Worm (Caenorhabditis elegans) whole organism, L3 larva: ENCODE results near the gene F10A3.4.

ENCODE experiments used
- R02D3.7 ChIP-seq: fragments of 150-350 bp; optimal IDR thresholded peaks from 2 replicates; lab custom pipeline; 2014; ENCODE audit warnings: missing biosample characterization, missing genetic modification characterization
- ZK546.5 ChIP-seq: sonication (generic microtip); optimal IDR thresholded peaks from 2 replicates; lab custom pipeline; 2017; ENCODE audit warnings: missing biosample characterization, missing genetic modification characterization
- ama-1 ChIP-seq: fragments of 150-350 bp; optimal IDR thresholded peaks from 2 replicates; lab custom pipeline; 2018
- ceh-28 ChIP-seq: fragments of 150-350 bp; optimal IDR thresholded peaks from 2 replicates; lab custom pipeline; 2014; ENCODE audit warnings: missing biosample characterization, missing genetic modification reagents, missing genetic modification characterization
- ceh-82 ChIP-seq: fragments of 150-350 bp; optimal IDR thresholded peaks from 2 replicates; lab custom pipeline; 2014; ENCODE audit warnings: missing biosample characterization, missing genetic modification characterization
- ceh-9 ChIP-seq: sonication (generic microtip); optimal IDR thresholded peaks from 2 replicates; lab custom pipeline; 2018; ENCODE audit warnings: missing biosample characterization, missing genetic modification characterization
- daf-12 ChIP-seq: fragments of 150-350 bp; optimal IDR thresholded peaks from 2 replicates; lab custom pipeline; 2014; ENCODE audit warnings: missing biosample characterization, missing genetic modification reagents, missing genetic modification characterization
- elt-2 ChIP-seq: sonication (generic microtip); optimal IDR thresholded peaks from 2 replicates; lab custom pipeline; 2016; ENCODE audit warnings: missing genetic modification reagents, mild to moderate bottlenecking, missing genetic modification characterization, missing compliant biosample characterization
- elt-3 ChIP-seq, 3 experiments: fragments of 150-350 bp in 1 of 3; sonication (generic microtip) in 2 of 3; optimal IDR thresholded peaks; 2 replicates in 2 of 3; 4 replicates in 1 of 3; lab custom pipeline; 2014 to 2017; ENCODE audit warnings: missing biosample characterization in 3 of 3, missing genetic modification characterization in 3 of 3
- eor-1 ChIP-seq, 2 experiments: fragments of 150-350 bp; optimal IDR thresholded peaks; 2 replicates each; lab custom pipeline; 2014 to 2018; ENCODE audit warnings: missing biosample characterization in 2 of 2, missing genetic modification characterization in 2 of 2
- hmg-11 ChIP-seq: sonication (generic microtip); optimal IDR thresholded peaks from 2 replicates; lab custom pipeline; 2016; ENCODE audit warnings: missing genetic modification characterization, missing compliant biosample characterization
- lin-15B ChIP-seq: fragments of 150-350 bp; optimal IDR thresholded peaks from 2 replicates; lab custom pipeline; 2014; ENCODE audit warnings: missing biosample characterization, missing genetic modification characterization
- nfya-1 ChIP-seq: sonication (generic microtip); optimal IDR thresholded peaks from 2 replicates; lab custom pipeline; 2017; ENCODE audit warnings: missing genetic modification characterization, mild to moderate bottlenecking, missing compliant biosample characterization, antibody characterized with exemption, moderate library complexity; ENCODE audit not compliant: insufficient read depth
- nhr-12 ChIP-seq: fragments of 150-350 bp; optimal IDR thresholded peaks from 2 replicates; lab custom pipeline; 2014; ENCODE audit warnings: missing biosample characterization, missing genetic modification characterization
- nhr-23 ChIP-seq: fragments of 150-350 bp; optimal IDR thresholded peaks from 2 replicates; lab custom pipeline; 2014; ENCODE audit warnings: missing biosample characterization, missing genetic modification reagents, missing genetic modification characterization
- nhr-237 ChIP-seq: fragments of 150-350 bp; optimal IDR thresholded peaks from 2 replicates; lab custom pipeline; 2014; ENCODE audit warnings: missing biosample characterization, missing genetic modification characterization
- nhr-25 ChIP-seq: sonication (generic microtip); optimal IDR thresholded peaks from 2 replicates; lab custom pipeline; 2017; ENCODE audit warnings: missing biosample characterization, missing genetic modification characterization
- nhr-28 ChIP-seq: fragments of 150-350 bp; optimal IDR thresholded peaks from 2 replicates; lab custom pipeline; 2014; ENCODE audit warnings: missing biosample characterization, missing genetic modification characterization
- nhr-43 ChIP-seq: sonication (generic microtip); optimal IDR thresholded peaks from 2 replicates; lab custom pipeline; 2016; ENCODE audit warnings: mild to moderate bottlenecking, missing genetic modification characterization, missing compliant biosample characterization; ENCODE audit not compliant: poor library complexity, severe bottlenecking
- nhr-67 ChIP-seq: fragments of 150-350 bp; optimal IDR thresholded peaks from 2 replicates; lab custom pipeline; 2014; ENCODE audit warnings: missing biosample characterization, missing genetic modification characterization
- nhr-76 ChIP-seq: fragments of 150-350 bp; sonication (generic microtip); optimal IDR thresholded peaks from 5 replicates; lab custom pipeline; 2014; ENCODE audit warnings: missing biosample characterization, missing genetic modification characterization
- nhr-77 ChIP-seq: fragments of 150-350 bp; optimal IDR thresholded peaks from 2 replicates; lab custom pipeline; 2014; ENCODE audit warnings: missing biosample characterization, missing genetic modification characterization
- pqm-1 ChIP-seq: fragments of 150-350 bp; optimal IDR thresholded peaks from 2 replicates; lab custom pipeline; 2017; ENCODE audit warnings: missing biosample characterization, missing genetic modification characterization, inconsistent platforms
- sea-2 ChIP-seq: fragments of 150-350 bp; sonication (generic microtip); optimal IDR thresholded peaks from 4 replicates; lab custom pipeline; 2014; ENCODE audit warnings: missing biosample characterization, missing genetic modification reagents, missing genetic modification characterization
- skn-1 ChIP-seq: fragments of 150-350 bp; optimal IDR thresholded peaks from 2 replicates; lab custom pipeline; 2014; ENCODE audit warnings: missing biosample characterization, missing genetic modification characterization
- unc-39 ChIP-seq: sonication (generic microtip); optimal IDR thresholded peaks from 4 replicates; lab custom pipeline; 2017; ENCODE audit warnings: missing biosample characterization, missing genetic modification characterization
- unc-62 ChIP-seq: fragments of 150-350 bp; sonication (generic microtip); optimal IDR thresholded peaks from 4 replicates; lab custom pipeline; 2014; ENCODE audit warnings: missing biosample characterization, missing genetic modification reagents, missing genetic modification characterization
- zag-1 ChIP-seq: fragments of 150-350 bp; optimal IDR thresholded peaks from 2 replicates; lab custom pipeline; 2014; ENCODE audit warnings: missing biosample characterization, missing genetic modification characterization
- ztf-4 ChIP-seq: fragments of 150-350 bp; optimal IDR thresholded peaks from 2 replicates; lab custom pipeline; 2014; ENCODE audit warnings: missing biosample characterization, missing genetic modification characterization

F10A3.4 gene

DNA sequence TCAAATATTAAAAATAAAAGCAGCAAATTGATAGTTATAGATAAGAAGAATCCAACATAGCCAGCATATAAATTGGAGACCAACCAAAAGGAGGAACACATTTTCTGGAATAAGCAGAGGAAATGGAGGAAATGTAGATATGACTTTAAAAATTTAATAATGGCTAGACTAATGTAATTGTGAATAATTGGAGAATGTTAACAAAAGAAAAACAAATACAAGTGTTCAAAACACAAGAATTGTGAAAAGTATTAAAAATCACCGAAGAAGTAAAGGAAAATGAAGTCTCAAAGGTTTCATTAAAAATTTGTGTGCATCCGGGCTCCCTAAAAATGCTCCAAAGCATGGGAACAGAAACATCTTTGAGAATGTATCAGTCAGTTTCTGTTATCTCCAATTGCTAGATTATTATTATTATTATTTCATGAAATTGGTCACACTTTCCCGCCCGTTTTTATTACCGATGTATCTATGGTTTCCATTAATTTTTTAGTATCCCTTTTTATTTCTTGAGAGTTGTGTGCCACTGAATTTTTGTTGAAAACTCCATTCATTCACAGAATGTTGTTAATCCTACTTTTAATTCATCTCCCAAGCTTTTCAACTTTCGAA, 13.3 kb downstream of the F10A3.4 start, which contains the start of the genes str-109 and F10A3.11:
TSS of gene str-109 (minus strand) at position 101 of the 612 bp plus-strand sequence.
TSS of gene F10A3.11 (plus strand) at position 562 of the 612 bp plus-strand sequence.
- TF ChIP-seq nhr-28 (tag; lab: Kevin White, UChicago) (no peak), unc-39 (tag; lab: Kevin White, UChicago) (no peak), nhr-237 (tag; lab: Kevin White, UChicago) (no peak)

- no peak for TF ChIP-seq nhr-25 (tag; lab: Kevin White, UChicago)
- TF ChIP-seq sea-2 (GFP tag; lab: Kevin White, UChicago), result no peak
- TF ChIP-seq nhr-12 (tag; lab: Kevin White, UChicago), result no peak
- TF ChIP-seq R02D3.7 (tag; lab: Kevin White, UChicago), result no peak
- no peak for TF ChIP-seq ceh-82
- TF ChIP-seq daf-12, result no peak
- TF ChIP-seq ztf-4, result no peak
- no peak for TF ChIP-seq nhr-67 (tag; lab: Kevin White, UChicago)
- TF ChIP-seq nhr-237 (tag; lab: Kevin White, UChicago), result no peak
These were observed 14.8 kb downstream of the F10A3.4 start, which contains the start of gene F10A3.12 for ce11 chrV:16163719-16164118. F10A3.12 (plus strand) TSS chrV:16164019.

DNA sequence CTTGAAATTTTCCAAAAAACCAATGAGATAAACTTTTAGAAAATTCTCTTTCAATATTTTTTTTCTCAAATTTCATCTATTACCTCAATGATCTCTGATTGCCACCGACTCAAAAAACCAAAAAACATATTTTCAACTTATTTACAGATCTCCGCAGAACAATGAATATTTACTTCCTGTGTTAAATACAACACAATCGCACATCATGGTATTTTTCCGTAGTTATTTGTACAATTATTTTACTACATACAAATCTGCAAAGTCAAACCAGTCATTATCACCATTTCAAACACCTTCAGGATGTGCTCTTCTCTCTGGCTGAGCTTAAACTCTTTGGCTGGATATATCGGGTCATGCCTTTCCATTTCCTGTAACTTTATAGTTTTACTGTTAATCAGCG, 17.0 kb downstream of the F10A3.4 start, which contains the start of gene str-108:
TSS of gene str-108 (plus strand) at position 301 of the 400 bp plus-strand sequence.
- TF ChIP-seq nfya-1 (tag; lab: Kevin White, UChicago) (no peak), nhr-25 (tag; lab: Kevin White, UChicago) (no peak), lin-15B (tag; lab: Kevin White, UChicago) (no peak), sea-2 (GFP tag; lab: Kevin White, UChicago) (no peak), eor-1 (tag; optimal IDR thresholded peaks at IDR 0.05; lab: Kevin White, UChicago) (no peak), nhr-76 (tag; lab: Kevin White, UChicago) (no peak), elt-3 (tag; optimal IDR thresholded peaks at IDR 0.05; lab: Kevin White, UChicago) (no peak), pqm-1 (tag; lab: Kevin White, UChicago) (no peak), nhr-67 (tag; lab: Kevin White, UChicago) (no peak), nhr-43 (tag; lab: Kevin White, UChicago) (no peak), ZK546.5 (no peak), ceh-9 (no peak), nhr-237 (tag; lab: Kevin White, UChicago) (no peak), ztf-4 (no peak), zag-1 (no peak), hmg-11 (tag; lab: Kevin White, UChicago) (no peak), nhr-77 (no peak), ceh-28 (tag; lab: Kevin White, UChicago) (no peak)

DNA sequence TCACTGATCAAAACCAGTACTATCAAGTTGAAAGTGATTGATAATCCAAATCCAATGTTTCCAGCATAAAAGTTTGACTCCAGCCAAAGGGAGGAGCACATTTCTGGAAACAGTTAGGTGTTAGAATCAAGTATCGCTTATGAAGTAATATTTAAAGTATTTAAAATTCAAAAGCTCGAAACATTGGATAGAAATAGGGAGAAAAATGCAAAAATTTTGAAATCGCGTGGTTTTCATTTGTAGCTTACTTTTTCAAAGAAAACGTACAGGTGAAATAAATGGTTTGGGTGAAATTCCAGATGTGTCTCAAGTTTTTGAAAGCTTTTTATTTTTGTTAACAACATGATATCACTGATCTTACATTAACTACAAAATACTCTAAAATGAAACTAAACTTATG, 20.1 kb downstream of the F10A3.4 start, which contains the start of gene str-111:
TSS of gene str-111 (minus strand) at position 101 of the 400 bp plus-strand sequence.
- TF ChIP-seq nhr-28 (tag; lab: Kevin White, UChicago) (no peak), ama-1 (lab: Kevin White, UChicago) (no peak), sea-2 (GFP tag; lab: Kevin White, UChicago) (no peak), ceh-28 (tag; lab: Kevin White, UChicago) (no peak)

DNA sequence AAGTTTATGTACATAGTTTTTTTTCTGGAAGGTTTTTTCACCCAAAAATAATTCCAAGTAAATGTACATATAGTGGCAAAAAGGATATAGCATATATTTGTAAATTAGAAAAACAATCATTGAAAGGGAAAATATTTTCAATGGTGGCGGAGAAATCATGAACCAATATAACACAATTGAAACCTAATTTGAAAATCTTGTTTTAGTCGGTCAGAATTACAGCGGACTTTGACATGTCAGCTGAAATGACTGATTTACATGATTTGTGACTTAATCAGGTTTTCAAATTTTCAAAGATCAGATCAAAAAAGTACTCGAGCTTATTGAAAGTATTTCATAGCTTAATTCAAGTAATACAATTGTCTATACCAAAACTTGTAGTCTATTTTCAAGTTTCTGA, 22.8 kb downstream of the F10A3.4 start, which contains the start of gene K05D4.9:
TSS of gene K05D4.9 (minus strand) at position 101 of the 400 bp plus-strand sequence.
- TF ChIP-seq skn-1, result no peak
- TF ChIP-seq lin-15B (tag; lab: Kevin White, UChicago), result no peak
- no peak for TF ChIP-seq nhr-12 (tag; lab: Kevin White, UChicago)
- no peak for TF ChIP-seq nfya-1 (tag; lab: Kevin White, UChicago)

DNA sequence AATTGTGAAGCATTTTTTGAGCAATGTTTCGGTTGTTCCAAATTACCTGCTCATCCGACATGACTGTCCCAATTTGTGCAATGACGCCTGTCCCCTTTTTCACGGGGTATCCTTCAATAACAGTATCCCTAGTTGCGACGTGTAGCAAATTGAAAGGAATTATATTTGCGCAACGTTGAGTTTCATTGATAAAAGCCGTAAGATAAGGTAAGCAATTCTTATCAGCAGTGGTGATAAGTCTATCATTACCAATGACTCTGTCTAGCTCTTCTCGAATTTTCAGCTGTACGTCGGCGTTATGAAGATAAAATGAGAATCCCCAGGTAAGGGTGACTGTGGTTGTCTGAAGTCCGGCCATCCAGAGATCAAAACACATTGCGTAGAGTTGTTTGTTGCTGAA, 25.2 kb downstream of the F10A3.4 start:
- TF ChIP-seq elt-2 (peak; percentile 23), nhr-23 (no peak)
- TF ChIP-seq, all 47 proteins: peak for 1

ce11 chrV:16175227-16175626, 26.3 kb downstream of the F10A3.4 start:
- TF ChIP-seq elt-2 (peak; percentile 60), eor-1 (tag; optimal IDR thresholded peaks at IDR 0.05; lab: Kevin White, UChicago) (no peak), unc-62 (GFP tag; lab: Kevin White, UChicago) (no peak), pqm-1 (tag; lab: Kevin White, UChicago) (peak; percentile 35)
